Worm (Caenorhabditis elegans) whole organism, young adult: Measurements from ENCODE around the gene abhd-5.2.

Experiments
- C06A6.2 ChIP-seq: fragments of 200-800 bp; sonication (Bioruptor generic); conservative IDR thresholded peaks from 2 replicates; pipeline ENCODE4 v1.3.6; 2022; ENCODE audit warnings: missing genetic modification characterization, missing compliant biosample characterization
- K12H6.12 ChIP-seq: fragments of 200-800 bp; sonication (Bioruptor generic); optimal IDR thresholded peaks from 2 replicates; lab custom pipeline; 2018; ENCODE audit warnings: mild to moderate bottlenecking, missing genetic modification characterization, missing compliant biosample characterization
- ama-1 ChIP-seq, 3 experiments: fragments of 150-350 bp in 1 of 3; sonication (generic microtip) in 2 of 3; optimal IDR thresholded peaks; 2 replicates each; lab custom pipeline; 2014 to 2018; ENCODE audit warnings: missing biosample characterization in 2 of 3, missing genetic modification characterization in 2 of 3, missing genetic modification reagents in 2 of 3
- snpc-4 ChIP-seq, 5 experiments: fragments of 150-350 bp in 1 of 5; sonication (generic microtip) in 4 of 5; optimal IDR thresholded peaks; 2 replicates each; lab custom pipeline; 2014 to 2018; ENCODE audit warnings: missing genetic modification characterization in 5 of 5, missing biosample characterization in 3 of 5, antibody characterized with exemption in 2 of 5, mild to moderate bottlenecking in 2 of 5, missing compliant biosample characterization in 2 of 5, missing genotype in 2 of 5, moderate library complexity in 2 of 5, missing genetic modification reagents in 1 of 5
- ztf-26 ChIP-seq: sonication (generic microtip); optimal IDR thresholded peaks from 2 replicates; lab custom pipeline; 2017; ENCODE audit warnings: missing genetic modification characterization, missing compliant biosample characterization

DNA sequence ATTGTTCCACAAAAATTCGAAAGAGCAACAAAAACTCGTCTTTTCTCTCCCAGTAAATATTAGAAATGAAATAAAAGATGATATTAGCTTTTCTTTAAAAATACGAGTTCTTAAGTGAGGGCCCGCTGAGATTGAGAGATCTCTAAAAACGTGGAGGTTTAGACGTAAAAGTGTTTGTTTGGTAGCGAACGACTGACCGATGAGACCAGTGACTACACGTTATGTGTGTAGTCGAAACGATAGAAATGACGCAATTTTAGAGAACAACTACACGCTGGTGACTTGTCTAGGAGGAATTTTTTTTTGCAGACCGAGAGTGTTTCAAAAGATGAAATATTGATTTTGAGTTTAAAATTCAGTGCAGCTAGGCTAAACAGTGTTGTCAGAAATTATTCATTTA, 18.3 kb downstream of the abhd-5.2 start, which contains the start of gene C37H5.13:
- TF ChIP-seq C06A6.2 (no peak), ztf-26 (no peak), ama-1 (optimal IDR thresholded peaks at IDR 0.05; lab: Kevin White, UChicago) (no peak), ama-1 (GFP tag; optimal IDR thresholded peaks at IDR 0.05; lab: Kevin White, UChicago) (no peak), snpc-4 (GFP tag; optimal IDR thresholded peaks at IDR 0.05; lab: Kevin White, UChicago) (no peak), snpc-4 (tag; optimal IDR thresholded peaks at IDR 0.05; lab: Kevin White, UChicago) (no peak), K12H6.12 (tag; lab: Kevin White, UChicago) (no peak)
